Worm (Caenorhabditis elegans) whole organism, L4/young adult: ENCODE measurements around the gene fbxa-25.

Experiments used
- dao-5 ChIP-seq: sonication (generic microtip); optimal IDR thresholded peaks from 2 replicates; lab custom pipeline; 2016; ENCODE audit warnings: missing genotype, missing genetic modification characterization, moderate library complexity, missing compliant biosample characterization
- him-1 ChIP-seq: sonication (generic microtip); optimal IDR thresholded peaks from 2 replicates; lab custom pipeline; 2016; ENCODE audit warnings: missing genotype, missing genetic modification reagents, missing genetic modification characterization, missing compliant biosample characterization

- no peak for TF ChIP-seq him-1 (tag; lab: Kevin White, UChicago)
- TF ChIP-seq dao-5 (tag; lab: Kevin White, UChicago) = no peak
These were observed 34.8 kb upstream of the fbxa-25 start, which contains the start of the genes fbxa-138 and Y82E9BR.5 for ce11 chrIII:1384092-1384491.
